Worm (Caenorhabditis elegans) whole organism, midembryonic: ENCODE data around the gene clc-29.

Experiments
- T22C8.4 ChIP-seq: fragments of 200-800 bp; sonication (Bioruptor generic); IDR thresholded peaks from 2 replicates; pipeline ENCODE4 v1.3.6; 2022; ENCODE audit warnings: missing genetic modification characterization, missing compliant biosample characterization
- cog-1 ChIP-seq: sonication (generic microtip); optimal IDR thresholded peaks from 2 replicates; lab custom pipeline; 2016; ENCODE audit warnings: missing genetic modification characterization, missing compliant biosample characterization
- flt-1 ChIP-seq: fragments of 200-800 bp; sonication (Bioruptor generic); IDR thresholded peaks from 2 replicates; pipeline ENCODE4 v1.3.6; 2022; ENCODE audit warnings: missing genetic modification characterization, missing compliant biosample characterization
- klf-2 ChIP-seq: fragments of 200-800 bp; sonication (Bioruptor generic); conservative IDR thresholded peaks from 2 replicates; pipeline ENCODE4 v1.3.6; 2022; ENCODE audit warnings: missing genetic modification reagents, missing genetic modification characterization, missing compliant biosample characterization
- med-1 ChIP-seq: sonication (generic microtip); optimal IDR thresholded peaks from 2 replicates; lab custom pipeline; 2017; ENCODE audit warnings: missing genetic modification characterization, mild to moderate bottlenecking, missing compliant biosample characterization, antibody characterized with exemption, missing genetic modification reagents; ENCODE audit not compliant: insufficient read depth
- ref-1 ChIP-seq: fragments of 200-800 bp; sonication (Bioruptor generic); conservative IDR thresholded peaks from 2 replicates; pipeline ENCODE4 v1.3.6; 2022; ENCODE audit warnings: missing genetic modification reagents, missing genetic modification characterization, missing compliant biosample characterization
- tab-1 ChIP-seq: fragments of 200-800 bp; sonication (Bioruptor generic); IDR thresholded peaks from 2 replicates; pipeline ENCODE4 v1.3.6; 2022; ENCODE audit warnings: missing genetic modification characterization, missing compliant biosample characterization
- ztf-23 ChIP-seq: fragments of 200-800 bp; sonication (Bioruptor generic); IDR thresholded peaks from 2 replicates; pipeline ENCODE4 v1.3.6; 2022; ENCODE audit warnings: missing genetic modification reagents, missing genetic modification characterization, missing compliant biosample characterization
- ztf-29 ChIP-seq: fragments of 200-800 bp; sonication (Bioruptor generic); IDR thresholded peaks from 2 replicates; pipeline ENCODE4 v1.3.6; 2022; ENCODE audit warnings: missing genetic modification reagents, missing genetic modification characterization, missing compliant biosample characterization

DNA sequence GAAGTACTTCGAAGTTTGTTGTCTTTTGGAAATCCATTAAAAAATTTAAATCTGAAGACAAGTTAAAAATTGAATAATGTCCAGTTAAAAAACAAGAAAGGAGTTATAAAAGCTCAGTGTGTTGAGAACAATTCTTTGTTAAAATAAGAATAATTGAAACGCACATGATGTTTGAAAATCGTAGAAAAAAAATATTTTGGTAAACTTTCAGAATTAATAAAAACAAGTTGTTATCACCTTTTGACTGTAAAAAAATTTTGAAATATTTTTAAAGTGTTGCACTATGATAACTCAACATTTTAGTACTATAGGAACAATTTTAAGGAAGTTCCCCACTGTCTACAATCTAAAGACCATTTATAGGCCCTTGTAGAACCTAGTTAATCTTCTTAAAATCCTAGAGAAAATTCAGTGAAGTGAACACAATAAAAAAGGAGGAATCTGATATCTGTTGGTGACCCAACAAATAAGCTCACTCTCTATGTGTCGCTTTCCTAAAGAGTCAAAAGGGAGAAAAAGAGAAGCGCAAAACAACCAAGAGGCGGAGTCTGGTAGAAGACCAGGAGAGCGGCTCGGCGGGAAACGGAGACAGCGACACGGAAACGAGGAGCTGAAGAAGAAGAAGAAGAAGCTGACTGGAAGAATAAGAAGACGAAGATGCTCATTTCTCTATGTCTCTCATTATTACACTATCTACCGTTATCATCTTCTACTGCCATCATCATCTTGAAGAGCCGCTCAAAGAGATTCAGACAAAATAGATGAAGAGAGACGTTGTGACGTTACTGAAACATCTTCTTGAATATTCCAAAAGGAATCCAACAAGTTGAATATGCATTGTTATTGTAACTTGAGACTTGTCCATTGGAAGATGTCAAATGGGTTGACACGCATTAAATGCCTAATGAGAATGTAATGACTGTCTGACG, 46.9 kb upstream of the clc-29 start, which contains the start of gene ZK353.10:
- TF ChIP-seq ztf-23 (GFP tag; lab: Robert Waterston, UW) (no peak), flt-1 (GFP tag; lab: Robert Waterston, UW) (no peak), ref-1 (no peak), ztf-29 (GFP tag; lab: Robert Waterston, UW) (no peak), cog-1 (tag; lab: Kevin White, UChicago) (no peak), T22C8.4 (GFP tag; lab: Robert Waterston, UW) (no peak), tab-1 (no peak), klf-2 (no peak), med-1 (no peak)
